Worm (Caenorhabditis elegans) whole organism, midembryonic: ENCODE measurements around the gene nhr-146.
"Not testable (repeated sequence)": the region's sequence is repeated elsewhere in the genome, so short reads cannot be mapped to it uniquely, and the experiment has no call there.

Experiments used
- T22C8.4 ChIP-seq: fragments of 200-800 bp; sonication (Bioruptor generic); IDR thresholded peaks from 2 replicates; pipeline ENCODE4 v1.3.6; 2022; ENCODE audit warnings: missing genetic modification characterization, missing compliant biosample characterization
- cog-1 ChIP-seq: sonication (generic microtip); optimal IDR thresholded peaks from 2 replicates; lab custom pipeline; 2016; ENCODE audit warnings: missing genetic modification characterization, missing compliant biosample characterization
- flt-1 ChIP-seq: fragments of 200-800 bp; sonication (Bioruptor generic); IDR thresholded peaks from 2 replicates; pipeline ENCODE4 v1.3.6; 2022; ENCODE audit warnings: missing genetic modification characterization, missing compliant biosample characterization
- klf-2 ChIP-seq: fragments of 200-800 bp; sonication (Bioruptor generic); conservative IDR thresholded peaks from 2 replicates; pipeline ENCODE4 v1.3.6; 2022; ENCODE audit warnings: missing genetic modification reagents, missing genetic modification characterization, missing compliant biosample characterization
- med-1 ChIP-seq: sonication (generic microtip); optimal IDR thresholded peaks from 2 replicates; lab custom pipeline; 2017; ENCODE audit warnings: missing genetic modification characterization, mild to moderate bottlenecking, missing compliant biosample characterization, antibody characterized with exemption, missing genetic modification reagents; ENCODE audit not compliant: insufficient read depth
- ref-1 ChIP-seq: fragments of 200-800 bp; sonication (Bioruptor generic); conservative IDR thresholded peaks from 2 replicates; pipeline ENCODE4 v1.3.6; 2022; ENCODE audit warnings: missing genetic modification reagents, missing genetic modification characterization, missing compliant biosample characterization
- tab-1 ChIP-seq: fragments of 200-800 bp; sonication (Bioruptor generic); IDR thresholded peaks from 2 replicates; pipeline ENCODE4 v1.3.6; 2022; ENCODE audit warnings: missing genetic modification characterization, missing compliant biosample characterization
- ztf-23 ChIP-seq: fragments of 200-800 bp; sonication (Bioruptor generic); IDR thresholded peaks from 2 replicates; pipeline ENCODE4 v1.3.6; 2022; ENCODE audit warnings: missing genetic modification reagents, missing genetic modification characterization, missing compliant biosample characterization
- ztf-29 ChIP-seq: fragments of 200-800 bp; sonication (Bioruptor generic); IDR thresholded peaks from 2 replicates; pipeline ENCODE4 v1.3.6; 2022; ENCODE audit warnings: missing genetic modification reagents, missing genetic modification characterization, missing compliant biosample characterization

Gene nhr-146

DNA sequence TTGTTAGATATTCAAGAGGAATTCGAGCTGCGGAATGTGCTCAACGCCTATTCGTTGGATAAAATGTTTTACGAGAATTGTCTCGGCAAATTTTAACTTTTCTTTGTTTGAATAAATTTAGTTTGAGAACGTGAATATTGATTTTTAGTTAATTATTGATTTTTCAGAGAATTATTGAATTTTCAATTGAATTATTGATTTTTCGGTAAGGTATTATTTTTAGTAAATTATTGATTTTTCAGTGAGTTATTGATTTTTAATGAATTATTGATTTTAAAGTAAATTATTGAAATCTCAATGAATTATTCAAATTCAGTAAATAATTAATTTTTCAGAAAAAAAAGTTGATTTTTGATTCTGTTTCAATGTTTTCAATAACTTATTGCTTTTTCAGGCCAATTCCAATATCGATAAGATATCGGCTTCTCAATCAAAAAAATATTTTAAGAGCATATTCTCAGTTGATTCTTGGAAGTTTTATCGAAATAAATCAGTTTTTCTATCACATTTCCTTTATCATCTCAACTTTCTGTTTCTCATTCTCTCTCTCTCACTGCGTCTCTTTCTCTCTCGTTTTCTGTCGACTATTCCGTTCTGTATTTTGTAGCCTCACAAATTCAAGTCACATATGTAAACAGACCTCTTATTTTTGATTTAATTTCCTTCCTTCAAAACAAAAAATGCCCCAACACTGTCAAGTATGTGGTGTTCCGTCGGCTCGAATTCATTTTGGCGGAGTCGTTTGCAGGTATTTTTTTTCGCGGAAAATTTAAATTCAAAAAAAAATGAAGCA is 6.9 kb upstream of the nhr-146 start, which contains the start of gene nhr-92:
Gene nhr-92 (plus strand): TSS at position 576 of the 793 bp plus-strand sequence.
- TF ChIP-seq med-1 (GFP tag; lab: Kevin White, UChicago) (no peak), T22C8.4 (peak; percentile 81)

DNA sequence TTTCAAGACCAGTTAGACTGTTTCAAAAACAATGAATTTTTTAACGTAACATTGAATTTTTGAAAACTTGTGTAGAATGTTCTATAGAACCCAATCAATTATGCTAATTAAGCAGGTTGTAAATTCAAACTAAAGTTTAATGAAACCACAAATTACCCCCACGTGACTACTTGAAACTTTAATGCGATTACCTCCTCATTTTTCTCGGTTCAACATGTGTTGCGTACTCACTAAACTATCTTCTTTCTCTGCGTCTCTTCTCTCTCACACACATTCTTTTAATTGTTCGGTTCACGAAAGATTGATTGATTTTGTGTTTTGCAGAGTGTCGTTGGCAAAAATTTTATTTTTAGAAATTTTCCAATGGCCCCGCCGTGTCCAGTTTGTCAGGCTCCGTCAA is 2.9 kb upstream of the nhr-146 start, which contains the start of gene nhr-87:
Gene nhr-87 (plus strand): TSS at position 318 of the 400 bp plus-strand sequence.
- TF ChIP-seq flt-1 (no peak), med-1 (GFP tag; lab: Kevin White, UChicago) (no peak), ref-1 (no peak), tab-1 (no peak), T22C8.4 (no peak), ztf-29 (no peak), cog-1 (tag; lab: Kevin White, UChicago) (no peak), klf-2 (GFP tag; lab: Robert Waterston, UW) (no peak), ztf-23 (no peak)

DNA sequence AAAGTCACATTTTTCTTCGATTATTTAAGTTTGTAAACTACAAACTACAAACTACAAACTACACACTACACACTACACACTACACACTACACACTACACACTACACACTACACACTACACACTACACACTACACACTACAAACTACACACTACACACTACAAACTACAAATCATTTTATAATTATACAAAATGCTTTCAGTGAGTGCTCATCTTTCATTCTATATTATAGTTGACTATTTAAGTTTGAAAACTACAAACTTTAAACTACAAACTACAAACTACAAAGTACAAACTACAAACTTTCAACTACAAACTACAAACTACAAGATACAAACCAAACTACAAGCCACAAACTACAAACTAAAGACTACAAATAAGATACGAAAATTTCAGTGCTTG is 2.2 kb upstream of the nhr-146 start:
- TF ChIP-seq cog-1 (tag; lab: Kevin White, UChicago) (no peak), flt-1 (no peak), ztf-29 (no peak), med-1 (GFP tag; lab: Kevin White, UChicago) (no peak), tab-1 (no peak), T22C8.4 (no peak), klf-2 (GFP tag; lab: Robert Waterston, UW) (no peak), ztf-23 (no peak), ref-1 (no peak)

DNA sequence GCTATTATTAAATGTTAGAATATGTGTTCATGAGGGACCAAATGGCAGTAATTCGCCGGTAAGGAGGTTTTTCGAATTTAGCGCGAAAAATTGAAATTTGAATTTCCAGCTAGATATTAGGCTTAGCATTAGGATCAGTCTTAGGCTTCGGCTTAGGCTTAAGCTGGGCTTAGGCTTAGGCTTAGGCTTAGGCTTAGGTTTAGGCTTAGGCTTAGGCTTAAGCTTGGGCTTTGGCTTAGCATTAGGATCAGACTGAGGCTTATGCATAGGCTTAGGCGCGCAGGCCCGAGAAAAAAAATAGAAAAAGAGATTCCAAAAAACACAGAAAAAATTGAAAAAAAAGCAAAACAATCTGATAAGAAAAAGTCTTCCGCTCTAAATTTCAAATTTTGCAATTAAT is 1.7 kb downstream of the nhr-146 start:
- TF ChIP-seq klf-2 (GFP tag; lab: Robert Waterston, UW) (no peak), flt-1 (no peak), ztf-29 (peak; percentile 63; the same call in 1 of the 2 replicates), tab-1 (no peak), ref-1 (no peak), med-1 (GFP tag; lab: Kevin White, UChicago) (no peak), cog-1 (tag; lab: Kevin White, UChicago) (no peak), T22C8.4 (no peak), ztf-23 (no peak)

DNA sequence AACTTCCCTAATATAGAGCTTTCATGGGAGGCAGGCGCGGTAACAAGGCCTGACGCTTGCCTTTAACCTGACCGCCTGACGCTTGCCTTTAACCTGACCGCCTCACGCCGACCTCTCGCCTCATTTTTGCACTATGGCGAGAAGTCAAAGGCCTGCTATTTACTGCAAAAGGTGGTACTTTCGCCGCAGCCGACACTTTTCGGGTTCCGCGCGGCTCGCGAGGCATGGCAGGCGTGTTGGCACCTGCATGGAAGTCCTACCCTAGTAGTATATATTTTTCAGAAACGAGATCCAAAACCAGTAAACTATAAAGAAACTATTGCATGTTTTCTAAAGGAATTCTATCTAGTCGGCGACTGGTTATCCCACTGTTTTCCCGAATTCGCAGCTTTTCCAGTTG is 2.1 kb downstream of the nhr-146 start:
- TF ChIP-seq flt-1 = no peak
- TF ChIP-seq tab-1 = no peak
- no peak for TF ChIP-seq med-1 (GFP tag; lab: Kevin White, UChicago)
- no peak for TF ChIP-seq ref-1
- TF ChIP-seq ztf-29 = no peak
- TF ChIP-seq T22C8.4 = no peak
- no peak for TF ChIP-seq klf-2 (GFP tag; lab: Robert Waterston, UW)
- no peak for TF ChIP-seq ztf-23
- no peak for TF ChIP-seq cog-1 (tag; lab: Kevin White, UChicago)

DNA sequence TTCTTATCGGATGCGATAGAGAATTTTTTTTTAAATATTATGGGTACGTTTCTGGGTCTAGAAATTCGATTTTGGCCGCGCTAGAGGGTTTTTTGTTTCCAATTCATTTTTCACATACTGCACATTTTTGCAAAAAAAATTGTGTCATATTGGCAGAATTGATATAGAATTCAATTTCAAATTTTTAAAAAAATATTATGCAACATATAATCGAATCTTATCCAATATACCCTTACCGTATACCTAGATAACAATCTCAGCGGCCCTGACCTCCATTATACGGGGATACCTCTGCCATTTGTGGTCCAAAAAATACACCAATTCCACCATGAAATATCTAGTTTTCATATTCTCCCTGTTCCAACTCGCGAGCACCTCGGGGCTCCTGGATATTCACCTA is 5.0 kb downstream of the nhr-146 start, which contains the start of gene cpg-24:
Gene cpg-24 (plus strand): TSS at position 301 of the 400 bp plus-strand sequence.
- TF ChIP-seq cog-1 (tag; lab: Kevin White, UChicago) (no peak), flt-1 (no peak), klf-2 (GFP tag; lab: Robert Waterston, UW) (no peak), T22C8.4 (no peak), ref-1 (no peak), ztf-23 (no peak), tab-1 (no peak), ztf-29 (no peak), med-1 (GFP tag; lab: Kevin White, UChicago) (no peak)

DNA sequence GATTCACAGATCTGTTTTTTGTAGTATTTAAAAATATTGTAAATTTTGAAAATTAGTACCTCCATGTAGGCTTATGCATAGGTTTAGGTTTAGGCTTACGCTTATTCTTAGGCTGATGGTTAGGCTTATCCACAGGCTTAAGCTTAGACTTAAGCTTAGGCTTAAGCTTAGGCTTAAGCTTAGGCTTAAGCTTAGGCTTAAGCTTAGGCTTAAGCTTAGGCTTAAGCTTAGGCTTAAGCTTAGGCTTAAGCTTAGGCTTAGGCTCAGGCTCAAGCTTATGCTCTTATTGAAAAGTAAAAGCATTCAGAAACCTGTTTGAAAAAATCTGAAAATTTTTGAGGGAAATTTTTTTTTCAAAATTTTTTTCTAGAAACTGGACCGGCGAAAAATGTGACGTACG is 6.0 kb downstream of the nhr-146 start:
- TF ChIP-seq cog-1 (tag; lab: Kevin White, UChicago) (no peak), ztf-29 (peak; percentile 94)

DNA sequence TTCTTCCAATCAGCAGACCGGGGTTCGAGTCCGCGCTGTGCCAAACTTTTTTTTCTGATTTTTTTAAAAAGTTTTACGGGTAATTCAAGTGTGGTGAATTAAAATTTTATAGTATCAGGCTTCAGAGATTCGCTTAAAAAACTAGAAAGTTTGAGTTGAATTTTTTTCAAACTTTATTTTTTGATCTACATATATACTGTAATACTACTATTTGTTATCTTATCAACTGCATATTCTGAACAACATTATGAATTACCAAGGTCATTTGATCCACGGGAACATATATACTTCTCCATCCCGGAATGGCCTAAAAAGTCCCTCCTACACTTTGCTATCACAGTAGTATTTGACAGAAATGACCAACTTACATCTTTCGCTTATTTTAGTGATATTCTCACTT is 6.8 kb downstream of the nhr-146 start, which contains the start of gene Y41D4B.6:
Gene Y41D4B.6 (plus strand): TSS at position 301 of the 400 bp plus-strand sequence.
- no peak for TF ChIP-seq ztf-23
- no peak for TF ChIP-seq ztf-29
- TF ChIP-seq med-1 (GFP tag; lab: Kevin White, UChicago) = no peak
- TF ChIP-seq T22C8.4 = no peak
- no peak for TF ChIP-seq flt-1
- no peak for TF ChIP-seq ref-1
- no peak for TF ChIP-seq tab-1
- no peak for TF ChIP-seq cog-1 (tag; lab: Kevin White, UChicago)
- TF ChIP-seq klf-2 (GFP tag; lab: Robert Waterston, UW) = no peak

DNA sequence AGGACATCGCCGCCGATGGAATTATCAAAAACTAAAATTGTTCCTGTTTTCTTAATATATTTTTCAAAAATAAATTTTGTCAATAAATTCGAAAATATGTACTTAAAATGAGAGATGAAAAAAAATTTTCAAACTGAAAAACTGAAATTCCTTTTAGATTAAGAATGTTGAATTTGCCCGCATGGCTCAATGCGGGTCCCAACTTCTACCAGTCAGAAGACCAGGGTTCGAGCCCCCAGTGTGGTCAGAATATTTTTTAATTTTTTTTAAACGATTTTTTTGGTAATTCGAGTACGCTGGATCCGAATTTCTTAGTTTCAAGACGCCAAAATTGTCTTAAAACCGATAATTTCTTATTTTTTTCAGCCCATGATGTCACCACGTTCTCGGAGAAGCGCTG is 10.7 kb downstream of the nhr-146 start:
- TF ChIP-seq flt-1 = no peak
- TF ChIP-seq med-1 (GFP tag; lab: Kevin White, UChicago) = no peak
- TF ChIP-seq cog-1 (tag; lab: Kevin White, UChicago) = no peak

DNA sequence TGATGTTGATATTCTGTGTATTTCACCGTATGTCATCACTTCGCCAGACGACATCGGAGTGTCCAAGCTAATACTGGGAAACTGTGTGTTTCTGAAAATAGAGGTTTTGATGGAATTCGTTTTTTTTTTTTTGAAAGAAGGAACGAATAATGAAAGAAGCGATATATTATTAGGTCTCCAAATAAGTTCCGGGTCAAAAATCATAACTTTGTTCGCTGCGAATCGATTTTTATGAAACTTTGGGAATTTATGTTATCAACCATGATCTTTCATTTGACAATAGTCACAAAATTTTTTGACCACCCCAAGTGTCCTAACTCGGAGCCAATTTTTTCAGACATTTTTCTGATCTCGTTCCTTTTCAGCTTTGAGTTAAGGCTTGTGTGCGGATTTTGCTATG is 18.6 kb downstream of the nhr-146 start, which contains the start of gene nhr-274:
Gene nhr-274 (minus strand): TSS at position 101 of the 400 bp plus-strand sequence.
- not testable (repeated sequence) for TF ChIP-seq T22C8.4; ztf-23; med-1 (GFP tag; lab: Kevin White, UChicago)

DNA sequence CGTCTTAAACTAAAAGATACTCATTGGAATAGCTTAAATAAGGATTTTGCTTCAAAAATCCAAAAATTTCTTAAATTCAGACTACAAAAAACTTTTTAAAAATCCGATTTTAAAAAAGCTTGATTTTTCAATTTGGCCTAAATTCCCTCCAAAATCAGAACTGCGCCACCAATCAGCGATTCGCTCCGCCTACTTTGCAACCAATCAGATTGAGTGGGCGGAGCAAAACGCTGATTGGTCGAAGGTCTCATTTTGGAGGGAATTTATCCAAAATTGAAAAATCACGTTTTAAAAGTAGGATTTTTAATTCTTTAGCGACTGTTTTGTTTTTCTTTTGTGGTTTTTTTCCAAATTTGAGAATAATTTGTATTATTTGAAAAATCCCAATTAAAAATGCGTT is 22.7 kb downstream of the nhr-146 start:
- TF ChIP-seq cog-1 (tag; lab: Kevin White, UChicago) (no peak), klf-2 (GFP tag; lab: Robert Waterston, UW) (no peak), ztf-23 (no peak), flt-1 (no peak), ref-1 (no peak), tab-1 (no peak)
